Worm (Caenorhabditis elegans) whole organism, L2 larva: ENCODE data around the gene mltn-10.

Source experiments
- C34F6.9 ChIP-seq: fragments of 150-350 bp; optimal IDR thresholded peaks from 2 replicates; lab custom pipeline; 2014; ENCODE audit warnings: missing biosample characterization, missing genetic modification characterization
- F13H6.1 ChIP-seq: sonication (generic microtip); optimal IDR thresholded peaks from 2 replicates; lab custom pipeline; 2016; ENCODE audit warnings: missing genetic modification characterization, missing compliant biosample characterization
- R02D3.7 ChIP-seq: fragments of 150-350 bp; optimal IDR thresholded peaks from 2 replicates; lab custom pipeline; 2014; ENCODE audit warnings: missing biosample characterization, missing genetic modification characterization
- Y55F3AM.14 ChIP-seq: fragments of 200-800 bp; sonication (Bioruptor generic); optimal IDR thresholded peaks from 2 replicates; lab custom pipeline; 2018; ENCODE audit warnings: mild to moderate bottlenecking, missing genetic modification characterization, missing compliant biosample characterization
- ZK546.5 ChIP-seq: sonication (generic microtip); optimal IDR thresholded peaks from 2 replicates; lab custom pipeline; 2017; ENCODE audit warnings: missing biosample characterization, missing genetic modification characterization
- alr-1 ChIP-seq: fragments of 150-350 bp; optimal IDR thresholded peaks from 2 replicates; lab custom pipeline; 2014; ENCODE audit warnings: missing biosample characterization, missing genetic modification characterization
- aly-2 ChIP-seq: fragments of 150-350 bp; optimal IDR thresholded peaks from 2 replicates; lab custom pipeline; 2014; ENCODE audit warnings: missing biosample characterization, missing genetic modification characterization
- blmp-1 ChIP-seq: sonication (generic microtip); optimal IDR thresholded peaks from 2 replicates; lab custom pipeline; 2017; ENCODE audit warnings: missing genetic modification characterization, mild to moderate bottlenecking, missing compliant biosample characterization, antibody characterized with exemption, moderate library complexity; ENCODE audit not compliant: insufficient read depth
- ceh-16 ChIP-seq: fragments of 150-350 bp; optimal IDR thresholded peaks from 2 replicates; lab custom pipeline; 2014; ENCODE audit warnings: missing biosample characterization, missing genetic modification characterization
- ceh-82 ChIP-seq: fragments of 150-350 bp; optimal IDR thresholded peaks from 2 replicates; lab custom pipeline; 2014; ENCODE audit warnings: missing biosample characterization, missing genetic modification characterization
- dmd-4 ChIP-seq: sonication (generic microtip); optimal IDR thresholded peaks from 2 replicates; lab custom pipeline; 2017; ENCODE audit warnings: missing biosample characterization, missing genetic modification characterization
- egl-27 ChIP-seq: sonication (generic microtip); optimal IDR thresholded peaks from 3 replicates; lab custom pipeline; 2017; ENCODE audit warnings: missing biosample characterization, missing genetic modification reagents, missing genetic modification characterization
- gmeb-1 ChIP-seq: fragments of 150-350 bp; optimal IDR thresholded peaks from 2 replicates; lab custom pipeline; 2014; ENCODE audit warnings: missing biosample characterization, missing genetic modification characterization
- lin-11 ChIP-seq: fragments of 150-350 bp; sonication (generic microtip); optimal IDR thresholded peaks from 2 replicates; lab custom pipeline; 2014; ENCODE audit warnings: missing biosample characterization, missing genetic modification characterization, inconsistent platforms, mixed read lengths
- lin-39 ChIP-seq: fragments of 150-350 bp; optimal IDR thresholded peaks from 2 replicates; lab custom pipeline; 2014; ENCODE audit warnings: missing biosample characterization, missing genetic modification reagents, missing genetic modification characterization
- lsy-2 ChIP-seq, 2 experiments: fragments of 150-350 bp in 1 of 2; sonication (generic microtip) in 1 of 2; optimal IDR thresholded peaks; 2 replicates each; lab custom pipeline; 2014 to 2017; ENCODE audit warnings: missing biosample characterization in 2 of 2, missing genetic modification characterization in 2 of 2
- mab-5 ChIP-seq: fragments of 150-350 bp; optimal IDR thresholded peaks from 2 replicates; lab custom pipeline; 2014; ENCODE audit warnings: missing biosample characterization, missing genetic modification characterization
- mbf-1 ChIP-seq: sonication (generic microtip); optimal IDR thresholded peaks from 2 replicates; lab custom pipeline; 2017; ENCODE audit warnings: missing biosample characterization, missing genetic modification characterization
- mdl-1 ChIP-seq, 2 experiments: fragments of 150-350 bp in 1 of 2; sonication (generic microtip) in 1 of 2; optimal IDR thresholded peaks; 2 replicates each; lab custom pipeline; 2017; ENCODE audit warnings: missing biosample characterization in 2 of 2, missing genetic modification characterization in 2 of 2
- nhr-11 ChIP-seq: fragments of 150-350 bp; optimal IDR thresholded peaks from 2 replicates; lab custom pipeline; 2014; ENCODE audit warnings: missing biosample characterization, missing genetic modification characterization
- nhr-129 ChIP-seq: fragments of 150-350 bp; optimal IDR thresholded peaks from 2 replicates; lab custom pipeline; 2014; ENCODE audit warnings: missing biosample characterization, missing genetic modification characterization
- nhr-21 ChIP-seq: fragments of 150-350 bp; optimal IDR thresholded peaks from 2 replicates; lab custom pipeline; 2014; ENCODE audit warnings: missing biosample characterization, missing genetic modification characterization
- nhr-23 ChIP-seq: fragments of 150-350 bp; optimal IDR thresholded peaks from 2 replicates; lab custom pipeline; 2014; ENCODE audit warnings: missing biosample characterization, missing genetic modification reagents, missing genetic modification characterization
- nhr-25 ChIP-seq: fragments of 150-350 bp; sonication (generic microtip); optimal IDR thresholded peaks from 3 replicates; lab custom pipeline; 2014; ENCODE audit warnings: missing biosample characterization, missing genetic modification characterization
- nhr-6 ChIP-seq: fragments of 150-350 bp; optimal IDR thresholded peaks from 2 replicates; lab custom pipeline; 2014; ENCODE audit warnings: missing biosample characterization, missing genetic modification characterization
- nhr-77 ChIP-seq: fragments of 150-350 bp; optimal IDR thresholded peaks from 2 replicates; lab custom pipeline; 2014; ENCODE audit warnings: missing biosample characterization, missing genetic modification characterization
- peb-1 ChIP-seq: fragments of 150-350 bp; optimal IDR thresholded peaks from 2 replicates; lab custom pipeline; 2014; ENCODE audit warnings: missing biosample characterization, missing genetic modification characterization
- sem-4 ChIP-seq: fragments of 150-350 bp; optimal IDR thresholded peaks from 2 replicates; lab custom pipeline; 2014; ENCODE audit warnings: missing biosample characterization, missing genetic modification reagents, missing genetic modification characterization
- sma-3 ChIP-seq: sonication (generic microtip); optimal IDR thresholded peaks from 2 replicates; lab custom pipeline; 2016; ENCODE audit warnings: missing genetic modification reagents, missing genetic modification characterization, missing compliant biosample characterization
- sma-9 ChIP-seq, 2 experiments: fragments of 150-350 bp in 1 of 2; sonication (generic microtip) in 1 of 2; optimal IDR thresholded peaks; 2 replicates each; lab custom pipeline; 2014 to 2016; ENCODE audit warnings: missing genetic modification characterization in 2 of 2, mild to moderate bottlenecking in 1 of 2, missing biosample characterization in 1 of 2, missing compliant biosample characterization in 1 of 2, missing genetic modification reagents in 1 of 2, moderate library complexity in 1 of 2
- snpc-4 ChIP-seq: fragments of 150-350 bp; optimal IDR thresholded peaks from 2 replicates; lab custom pipeline; 2014; ENCODE audit warnings: missing biosample characterization, missing genetic modification characterization
- unc-39 ChIP-seq: fragments of 150-350 bp; optimal IDR thresholded peaks from 2 replicates; lab custom pipeline; 2014; ENCODE audit warnings: missing biosample characterization, missing genetic modification characterization
- unc-55 ChIP-seq: fragments of 150-350 bp; sonication (generic microtip); optimal IDR thresholded peaks from 3 replicates; lab custom pipeline; 2014; ENCODE audit warnings: missing biosample characterization, missing genetic modification reagents, missing genetic modification characterization
- unc-62 ChIP-seq: fragments of 150-350 bp; optimal IDR thresholded peaks from 2 replicates; lab custom pipeline; 2014; ENCODE audit warnings: missing biosample characterization, missing genetic modification reagents, missing genetic modification characterization
- zag-1 ChIP-seq: fragments of 150-350 bp; optimal IDR thresholded peaks from 2 replicates; lab custom pipeline; 2014; ENCODE audit warnings: missing biosample characterization, missing genetic modification characterization
- ztf-1 ChIP-seq: fragments of 200-800 bp; sonication (Bioruptor generic); conservative IDR thresholded peaks from 2 replicates; pipeline ENCODE4 v1.3.6; 2022; ENCODE audit warnings: missing genetic modification characterization, missing compliant biosample characterization
- ztf-11 ChIP-seq: sonication (generic microtip); optimal IDR thresholded peaks from 2 replicates; lab custom pipeline; 2017; ENCODE audit warnings: missing biosample characterization, missing genetic modification characterization

The mltn-10 gene

DNA sequence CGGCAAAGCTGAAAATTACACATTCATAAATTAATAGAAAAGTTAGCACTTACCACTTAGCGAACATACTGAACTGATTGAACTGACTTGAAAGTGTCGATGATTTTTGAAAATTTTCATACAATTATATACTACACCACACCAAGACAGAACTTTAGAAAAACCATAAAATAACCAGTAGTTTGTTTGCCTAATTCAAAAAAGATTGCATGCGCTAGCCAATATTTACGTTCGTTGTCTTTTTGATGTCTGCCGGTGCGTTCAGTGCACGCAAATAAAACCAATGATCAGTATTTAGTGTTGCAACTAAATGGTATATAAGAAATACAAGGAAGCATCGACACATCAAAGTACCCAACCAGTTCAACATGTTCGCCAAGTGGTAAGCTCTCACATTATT is 42.3 kb upstream of the mltn-10 start, which contains the start of the genes nspb-8 and nspb-9:
Gene nspb-8, minus strand, starts transcription at position 101 of the 400 bp plus-strand sequence.
Gene nspb-9, plus strand, starts transcription at position 311 of the 400 bp plus-strand sequence.
- TF ChIP-seq gmeb-1 (tag; lab: Kevin White, UChicago) (no peak), nhr-77 (tag; lab: Kevin White, UChicago) (no peak), R02D3.7 (tag; lab: Kevin White, UChicago) (no peak), ceh-82 (tag; lab: Kevin White, UChicago) (no peak), F13H6.1 (no peak), nhr-6 (tag; lab: Kevin White, UChicago) (no peak), sem-4 (no peak), egl-27 (no peak), aly-2 (no peak)
- TF ChIP-seq, all 48 proteins: peak for 0

DNA sequence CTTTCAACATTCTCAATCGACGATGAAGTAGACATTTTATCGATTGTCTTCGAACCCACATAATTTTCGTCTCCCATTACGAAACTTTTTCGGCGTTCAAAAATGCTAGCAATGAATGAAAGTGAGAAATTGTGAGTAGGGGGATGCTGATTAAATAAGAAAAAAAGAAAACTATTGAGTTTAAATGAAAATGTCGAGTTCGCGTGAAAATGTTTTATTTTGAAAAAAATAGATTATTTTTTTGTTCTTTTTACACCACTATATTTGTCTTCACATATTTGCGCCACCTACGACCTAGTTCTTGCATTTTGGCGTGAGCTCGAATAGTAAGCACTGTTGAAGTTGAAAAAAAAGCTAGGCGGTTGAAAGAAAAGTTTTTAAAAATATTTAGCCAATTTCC is 40.7 kb upstream of the mltn-10 start, which contains the start of gene C01G12.3:
Gene C01G12.3, minus strand, starts transcription at position 101 of the 400 bp plus-strand sequence.
- TF ChIP-seq zag-1: no peak
- no peak for TF ChIP-seq sma-3 (GFP tag; lab: Kevin White, UChicago)

DNA sequence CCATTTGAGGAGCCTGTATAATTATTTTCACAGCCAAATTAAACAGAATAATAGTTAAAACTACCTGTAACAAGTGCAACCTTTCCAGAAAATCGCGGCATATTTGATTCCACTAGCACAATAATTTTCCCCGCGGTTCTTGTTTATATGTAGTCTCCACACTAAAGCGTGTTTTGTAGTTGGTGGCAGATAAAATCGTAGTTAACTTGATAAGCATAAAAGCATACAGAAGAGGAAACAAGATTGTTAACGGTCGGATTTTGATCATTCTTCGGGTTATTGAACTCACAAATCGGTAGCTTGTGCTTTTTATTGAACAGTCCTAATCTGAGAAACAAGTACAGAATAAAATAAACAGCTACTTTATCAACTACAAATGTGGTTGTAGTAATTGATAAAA is 35.5 kb upstream of the mltn-10 start, which contains the start of gene C01G12.5:
Gene C01G12.5, minus strand, starts transcription at position 101 of the 400 bp plus-strand sequence.
- TF ChIP-seq ceh-16 (tag; lab: Kevin White, UChicago): no peak
- TF ChIP-seq ztf-11 (tag; lab: Kevin White, UChicago): no peak
- TF ChIP-seq snpc-4 (tag; lab: Kevin White, UChicago): no peak
- no peak for TF ChIP-seq Y55F3AM.14 (GFP tag; lab: Kevin White, UChicago)
- no peak for TF ChIP-seq dmd-4 (tag; lab: Kevin White, UChicago)
- no peak for TF ChIP-seq blmp-1 (tag; lab: Kevin White, UChicago)
- no peak for TF ChIP-seq mdl-1 (tag; optimal IDR thresholded peaks at IDR 0.05; lab: Kevin White, UChicago)
- TF ChIP-seq unc-62: no peak
- TF ChIP-seq lsy-2 (tag; optimal IDR thresholded peaks at IDR 0.05; lab: Kevin White, UChicago): no peak
- no peak for TF ChIP-seq nhr-23 (tag; lab: Kevin White, UChicago)
- TF ChIP-seq nhr-21 (tag; lab: Kevin White, UChicago): no peak
- no peak for TF ChIP-seq nhr-129
- TF ChIP-seq C34F6.9 (tag; lab: Kevin White, UChicago): no peak
- TF ChIP-seq mab-5 (tag; lab: Kevin White, UChicago): no peak
- TF ChIP-seq F13H6.1: no peak
- TF ChIP-seq R02D3.7 (tag; lab: Kevin White, UChicago): no peak
- no peak for TF ChIP-seq ZK546.5 (tag; lab: Kevin White, UChicago)
- no peak for TF ChIP-seq lin-11 (tag; lab: Kevin White, UChicago)
- TF ChIP-seq ztf-1: no peak
- TF ChIP-seq, all 48 proteins: peak for 0

DNA sequence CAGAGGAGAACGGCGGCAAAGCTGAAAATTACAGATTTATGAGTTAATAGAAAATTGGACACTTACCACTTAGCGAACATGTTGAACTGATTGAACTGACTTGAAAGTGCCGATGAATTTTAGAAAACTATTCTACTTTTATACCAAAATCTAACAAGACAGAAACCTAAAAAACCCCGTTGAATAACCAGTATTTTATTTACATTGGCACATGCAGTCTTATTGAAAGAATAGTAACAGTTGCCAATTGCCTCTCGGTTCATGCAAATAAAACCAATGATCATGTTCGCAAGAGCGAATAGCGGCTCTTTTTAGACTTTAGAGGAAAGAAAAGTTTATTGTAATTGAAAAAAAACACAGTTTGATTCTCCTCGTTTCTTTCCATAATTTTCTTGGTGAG is 34.7 kb upstream of the mltn-10 start, which contains the start of gene nspb-10:
Gene nspb-10, minus strand, starts transcription at position 101 of the 400 bp plus-strand sequence.
- no peak for TF ChIP-seq mbf-1 (tag; lab: Kevin White, UChicago)
- no peak for TF ChIP-seq peb-1 (tag; lab: Kevin White, UChicago)
- TF ChIP-seq sma-3 (GFP tag; lab: Kevin White, UChicago): no peak
- TF ChIP-seq lsy-2 (tag; optimal IDR thresholded peaks at IDR 0.05; lab: Kevin White, UChicago): no peak
- no peak for TF ChIP-seq unc-62
- TF ChIP-seq lin-11 (tag; lab: Kevin White, UChicago): no peak
- no peak for TF ChIP-seq sma-9 (GFP tag; optimal IDR thresholded peaks at IDR 0.05; lab: Kevin White, UChicago)
- no peak for TF ChIP-seq sma-9 (tag; optimal IDR thresholded peaks at IDR 0.05; lab: Kevin White, UChicago)
- TF ChIP-seq unc-39: no peak
- TF ChIP-seq nhr-25 (tag; lab: Kevin White, UChicago): no peak
- TF ChIP-seq nhr-23 (tag; lab: Kevin White, UChicago): no peak
- TF ChIP-seq zag-1: no peak
- no peak for TF ChIP-seq gmeb-1 (tag; lab: Kevin White, UChicago)
- no peak for TF ChIP-seq nhr-11 (tag; lab: Kevin White, UChicago)
- TF ChIP-seq blmp-1 (tag; lab: Kevin White, UChicago): no peak
- no peak for TF ChIP-seq Y55F3AM.14 (GFP tag; lab: Kevin White, UChicago)
- no peak for TF ChIP-seq unc-55 (GFP tag; lab: Kevin White, UChicago)
- TF ChIP-seq ZK546.5 (tag; lab: Kevin White, UChicago): no peak
- no peak for TF ChIP-seq alr-1 (tag; lab: Kevin White, UChicago)
- TF ChIP-seq lin-39 (tag; lab: Kevin White, UChicago): no peak
